Fruit fly (Drosophila melanogaster): ENCODE measurements around the gene Rrp45.
A peak's percentile ranks its signal among the peaks of the same experiment; 100 is the strongest.

DNA sequence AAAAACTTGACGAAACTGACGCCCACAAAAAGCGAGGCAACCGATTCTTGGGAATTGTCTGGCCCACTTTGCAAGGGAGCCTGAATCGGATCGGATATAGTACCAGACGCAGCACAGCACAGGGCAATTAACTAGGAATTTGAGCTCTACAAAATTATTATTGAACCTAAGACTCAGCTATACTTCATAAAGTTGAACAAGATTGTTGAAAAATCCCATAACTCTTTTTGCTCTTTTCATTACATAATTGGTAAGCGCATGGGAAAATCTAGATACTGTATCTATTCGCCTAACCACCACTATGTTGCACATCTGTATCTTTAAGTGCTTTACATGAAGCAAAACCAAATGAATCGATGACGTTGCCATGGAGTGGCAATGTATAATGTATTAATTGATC lies 42.0 kb upstream of the Rrp45 start:
- TF ChIP-seq CG10348 (GFP tag; IDR thresholded peaks at IDR 0.05) (no peak), CG9948 (tag; optimal IDR thresholded peaks at IDR 0.05) (peak; percentile 83), CG14655 (GFP tag; optimal IDR thresholded peaks at IDR 0.05) (peak; percentile 84)

Data from whole organism, pupa.